Worm (Caenorhabditis elegans): ENCODE results near the gene rol-3.

Gene rol-3

DNA sequence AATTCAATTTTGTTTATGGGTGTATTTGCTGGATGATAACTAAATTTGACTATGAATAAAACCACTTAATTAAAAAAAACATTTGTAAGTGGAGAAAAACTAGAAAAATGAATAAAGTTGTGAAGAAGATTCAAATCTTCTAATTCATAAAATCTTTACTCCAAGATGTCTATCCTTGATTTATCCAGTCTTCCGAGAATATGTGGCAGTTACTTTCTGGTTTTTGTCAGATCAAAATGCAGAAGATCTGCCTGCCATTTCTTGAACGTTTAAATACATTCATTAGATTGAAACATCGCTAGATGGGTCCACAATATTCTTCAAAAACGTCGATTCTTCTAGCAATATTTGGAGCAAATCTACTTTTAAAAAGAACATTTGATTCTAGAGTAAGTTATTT, 52.5 kb downstream of the rol-3 start, which contains the start of gene F20D6.2:
Gene F20D6.2 (plus strand): TSS at position 301 of the 400 bp plus-strand sequence.
- TF ChIP-seq elt-1 (tag; optimal IDR thresholded peaks at IDR 0.05) (no peak), aly-2 (tag; optimal IDR thresholded peaks at IDR 0.05) (no peak), ceh-82 (tag; optimal IDR thresholded peaks at IDR 0.05) (no peak), nhr-11 (tag; optimal IDR thresholded peaks at IDR 0.05) (no peak), ztf-11 (tag; optimal IDR thresholded peaks at IDR 0.05) (no peak), snpc-4 (tag; optimal IDR thresholded peaks at IDR 0.05) (no peak)

DNA sequence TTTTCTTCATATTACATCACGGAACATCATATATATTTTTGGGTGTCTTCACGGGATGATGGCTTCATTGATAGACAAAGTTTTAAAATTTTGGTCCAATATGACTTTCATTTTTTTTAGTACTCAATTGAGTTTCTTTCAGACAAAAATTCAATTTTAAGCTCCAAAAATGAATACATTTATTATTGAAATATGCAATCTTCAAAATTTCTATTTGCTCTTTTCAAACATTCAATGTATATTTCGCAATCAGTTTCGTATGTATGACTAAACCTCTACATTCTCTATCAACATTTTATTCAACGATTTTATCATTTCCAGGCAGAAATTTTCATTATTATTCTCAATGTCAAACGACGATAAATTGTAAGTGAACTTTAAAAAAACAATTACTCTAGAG, 54.8 kb downstream of the rol-3 start, which contains the start of gene srp-8:
Gene srp-8 (plus strand): TSS at position 301 of the 400 bp plus-strand sequence.
- TF ChIP-seq nhr-21 (tag; optimal IDR thresholded peaks at IDR 0.05) = no peak
- TF ChIP-seq dmd-4 (tag; optimal IDR thresholded peaks at IDR 0.05) = no peak
- TF ChIP-seq nhr-237 (tag; optimal IDR thresholded peaks at IDR 0.05) = no peak
- TF ChIP-seq C34F6.9 (tag; optimal IDR thresholded peaks at IDR 0.05) = no peak
- no peak for TF ChIP-seq ceh-16 (tag; optimal IDR thresholded peaks at IDR 0.05)
- no peak for TF ChIP-seq crh-2 (tag; optimal IDR thresholded peaks at IDR 0.05)
- no peak for TF ChIP-seq lin-39 (tag; optimal IDR thresholded peaks at IDR 0.05)
- TF ChIP-seq ztf-4 (tag; optimal IDR thresholded peaks at IDR 0.05) = no peak
- TF ChIP-seq lsy-2 (tag; optimal IDR thresholded peaks at IDR 0.05) = no peak
- no peak for TF ChIP-seq snpc-4 (tag; optimal IDR thresholded peaks at IDR 0.05)

- TF ChIP-seq nhr-12 (tag; optimal IDR thresholded peaks at IDR 0.05) (no peak), unc-55 (GFP tag; optimal IDR thresholded peaks at IDR 0.05) (peak; percentile 19), crh-2 (tag; optimal IDR thresholded peaks at IDR 0.05) (peak; percentile 50), fos-1 (tag; optimal IDR thresholded peaks at IDR 0.05) (peak; percentile 21), lin-13 (GFP tag; optimal IDR thresholded peaks at IDR 0.05) (no peak), C34F6.9 (tag; optimal IDR thresholded peaks at IDR 0.05) (peak; percentile 51), ama-1 (optimal IDR thresholded peaks at IDR 0.05) (peak; percentile 29)
Measured at ce11 chrV:8178914-8179542, 59.2 kb downstream of the rol-3 start, which contains the start of gene srp-7. Gene srp-7, plus strand, starts transcription at chrV:8179126.

- TF ChIP-seq Y55F3AM.14 (GFP tag; optimal IDR thresholded peaks at IDR 0.05) (no peak), lin-39 (tag; optimal IDR thresholded peaks at IDR 0.05) (no peak), mab-5 (tag; optimal IDR thresholded peaks at IDR 0.05) (no peak)
Measured at ce11 chrV:8178279-8178678, 59.9 kb downstream of the rol-3 start.

Data from whole organism, L2 larva.